Worm (Caenorhabditis elegans) whole organism, L4 larva: ENCODE measurements around the gene ZC239.22.
"Not testable (repeated sequence)": the region's sequence is repeated elsewhere in the genome, so short reads cannot be mapped to it uniquely, and the experiment has no call there.

Experiments
- F37D6.2 ChIP-seq: sonication (generic microtip); optimal IDR thresholded peaks from 2 replicates; lab custom pipeline; 2016; ENCODE audit warnings: mild to moderate bottlenecking, missing genetic modification characterization, missing compliant biosample characterization
- T26A8.4 ChIP-seq: fragments of 200-800 bp; sonication (Bioruptor generic); IDR thresholded peaks from 2 replicates; pipeline ENCODE4 v1.3.6; 2022; ENCODE audit warnings: missing genetic modification characterization, missing compliant biosample characterization
- Y105C5A.15 ChIP-seq: fragments of 200-800 bp; sonication (Bioruptor generic); IDR thresholded peaks from 2 replicates; pipeline ENCODE4 v1.3.6; 2022; ENCODE audit warnings: missing genetic modification characterization, missing compliant biosample characterization
- Y48G9A.11 ChIP-seq: fragments of 200-800 bp; sonication (Bioruptor generic); IDR thresholded peaks from 2 replicates; pipeline ENCODE4 v1.3.6; 2022; ENCODE audit warnings: missing genetic modification reagents, missing genetic modification characterization, missing compliant biosample characterization
- ZK546.5 ChIP-seq, 2 experiments: sonication (generic microtip); optimal IDR thresholded peaks; 2 replicates each; lab custom pipeline; 2017; ENCODE audit warnings: missing biosample characterization in 2 of 2, missing genetic modification characterization in 2 of 2
- aha-1 ChIP-seq: fragments of 150-350 bp; peaks from one replicate; lab custom pipeline; 2014; ENCODE audit warnings: missing biosample characterization, missing genetic modification characterization
- ama-1 ChIP-seq: fragments of 150-350 bp; optimal IDR thresholded peaks from 2 replicates; lab custom pipeline; 2014; ENCODE audit warnings: inconsistent platforms, mixed read lengths
- attf-4 ChIP-seq: sonication (generic microtip); optimal IDR thresholded peaks from 3 replicates; lab custom pipeline; 2017; ENCODE audit warnings: missing biosample characterization, missing genetic modification characterization
- ceh-28 ChIP-seq: fragments of 150-350 bp; optimal IDR thresholded peaks from 2 replicates; lab custom pipeline; 2014; ENCODE audit warnings: missing biosample characterization, missing genetic modification reagents, missing genetic modification characterization
- daf-16 ChIP-seq, 3 experiments: sonication (generic microtip); optimal IDR thresholded peaks; 2 replicates each; lab custom pipeline; 2016 to 2017; ENCODE audit warnings: missing genetic modification characterization in 3 of 3, missing genetic modification reagents in 3 of 3, mild to moderate bottlenecking in 2 of 3, missing compliant biosample characterization in 2 of 3, missing biosample characterization in 1 of 3, moderate library complexity in 1 of 3
- daf-19 ChIP-seq: fragments of 200-800 bp; sonication (Bioruptor generic); conservative IDR thresholded peaks from 2 replicates; pipeline ENCODE4 v1.3.6; 2022; ENCODE audit warnings: missing genetic modification characterization, missing compliant biosample characterization
- dmd-8 ChIP-seq: fragments of 200-800 bp; sonication (Bioruptor generic); IDR thresholded peaks from 2 replicates; pipeline ENCODE4 v1.3.6; 2022; ENCODE audit warnings: missing genetic modification characterization, missing compliant biosample characterization
- dpl-1 ChIP-seq: fragments of 150-350 bp; optimal IDR thresholded peaks from 2 replicates; lab custom pipeline; 2014; ENCODE audit warnings: missing biosample characterization, missing genetic modification reagents, missing genetic modification characterization
- egl-27 ChIP-seq: sonication (generic microtip); optimal IDR thresholded peaks from 3 replicates; lab custom pipeline; 2017; ENCODE audit warnings: missing biosample characterization, missing genetic modification reagents, missing genetic modification characterization
- fos-1 ChIP-seq: fragments of 150-350 bp; optimal IDR thresholded peaks from 2 replicates; lab custom pipeline; 2014; ENCODE audit warnings: missing biosample characterization, missing genetic modification characterization
- gei-8 ChIP-seq: fragments of 200-800 bp; sonication (Bioruptor generic); optimal IDR thresholded peaks from 2 replicates; lab custom pipeline; 2018; ENCODE audit warnings: mild to moderate bottlenecking, missing genetic modification characterization, missing compliant biosample characterization
- hmg-1.1 ChIP-seq: fragments of 200-800 bp; sonication (Bioruptor generic); IDR thresholded peaks from 2 replicates; pipeline ENCODE4 v1.3.6; 2022; ENCODE audit warnings: missing genetic modification reagents, missing genetic modification characterization, missing compliant biosample characterization
- lim-7 ChIP-seq: fragments of 200-800 bp; sonication (Bioruptor generic); IDR thresholded peaks from 2 replicates; pipeline ENCODE4 v1.3.6; 2022; ENCODE audit warnings: missing genetic modification characterization, missing compliant biosample characterization
- lin-15B ChIP-seq: fragments of 150-350 bp; sonication (generic microtip); optimal IDR thresholded peaks from 3 replicates; lab custom pipeline; 2014; ENCODE audit warnings: missing biosample characterization, missing genetic modification characterization
- mdt-29 ChIP-seq: fragments of 200-800 bp; sonication (Bioruptor generic); IDR thresholded peaks from 2 replicates; pipeline ENCODE4 v1.3.6; 2022; ENCODE audit warnings: missing genetic modification reagents, missing genetic modification characterization, missing compliant biosample characterization
- nhr-25 ChIP-seq: sonication (generic microtip); optimal IDR thresholded peaks from 2 replicates; lab custom pipeline; 2017; ENCODE audit warnings: missing genetic modification characterization, mild to moderate bottlenecking, missing compliant biosample characterization, antibody characterized with exemption, moderate library complexity, borderline replicate concordance; ENCODE audit not compliant: insufficient read depth
- nhr-28 ChIP-seq: fragments of 150-350 bp; optimal IDR thresholded peaks from 2 replicates; lab custom pipeline; 2014; ENCODE audit warnings: missing biosample characterization, missing genetic modification characterization
- nhr-48 ChIP-seq: sonication (generic microtip); optimal IDR thresholded peaks from 2 replicates; lab custom pipeline; 2016; ENCODE audit warnings: mild to moderate bottlenecking, missing genetic modification characterization, missing compliant biosample characterization
- nhr-6 ChIP-seq: fragments of 150-350 bp; optimal IDR thresholded peaks from 2 replicates; lab custom pipeline; 2014; ENCODE audit warnings: missing biosample characterization, missing genetic modification characterization
- saeg-2 ChIP-seq: fragments of 200-800 bp; sonication (Bioruptor generic); IDR thresholded peaks from 2 replicates; pipeline ENCODE4 v1.3.6; 2022; ENCODE audit warnings: missing genetic modification reagents, missing genetic modification characterization, missing compliant biosample characterization
- spr-1 ChIP-seq: sonication (generic microtip); optimal IDR thresholded peaks from 2 replicates; lab custom pipeline; 2016; ENCODE audit warnings: mild to moderate bottlenecking, missing genetic modification characterization, missing compliant biosample characterization
- unc-62 ChIP-seq, 3 experiments: fragments of 150-350 bp in 1 of 3; sonication (generic microtip); optimal IDR thresholded peaks in 2 of 3; peaks in 1 of 3; 1 replicate in 1 of 3; 2 replicates in 2 of 3; lab custom pipeline; 2014 to 2017; ENCODE audit warnings: missing biosample characterization in 3 of 3, missing genetic modification characterization in 3 of 3, missing genetic modification reagents in 3 of 3, missing genotype in 1 of 3
- vab-7 ChIP-seq: fragments of 200-800 bp; sonication (Bioruptor generic); IDR thresholded peaks from 2 replicates; pipeline ENCODE4 v1.3.6; 2022; ENCODE audit warnings: missing genetic modification reagents, missing genetic modification characterization, missing compliant biosample characterization
- zag-1 ChIP-seq: fragments of 150-350 bp; optimal IDR thresholded peaks from 2 replicates; lab custom pipeline; 2014; ENCODE audit warnings: missing biosample characterization, missing genetic modification characterization
- zfp-2 ChIP-seq: sonication (generic microtip); optimal IDR thresholded peaks from 2 replicates; lab custom pipeline; 2016; ENCODE audit warnings: mild to moderate bottlenecking, missing genetic modification characterization, missing compliant biosample characterization
- zip-11 ChIP-seq: fragments of 200-800 bp; sonication (Bioruptor generic); IDR thresholded peaks from 2 replicates; pipeline ENCODE4 v1.3.6; 2022; ENCODE audit warnings: missing genetic modification characterization, missing compliant biosample characterization
- ztf-7 ChIP-seq: fragments of 150-350 bp; optimal IDR thresholded peaks from 2 replicates; lab custom pipeline; 2014; ENCODE audit warnings: missing biosample characterization, missing genetic modification characterization

ZC239.22 gene

DNA sequence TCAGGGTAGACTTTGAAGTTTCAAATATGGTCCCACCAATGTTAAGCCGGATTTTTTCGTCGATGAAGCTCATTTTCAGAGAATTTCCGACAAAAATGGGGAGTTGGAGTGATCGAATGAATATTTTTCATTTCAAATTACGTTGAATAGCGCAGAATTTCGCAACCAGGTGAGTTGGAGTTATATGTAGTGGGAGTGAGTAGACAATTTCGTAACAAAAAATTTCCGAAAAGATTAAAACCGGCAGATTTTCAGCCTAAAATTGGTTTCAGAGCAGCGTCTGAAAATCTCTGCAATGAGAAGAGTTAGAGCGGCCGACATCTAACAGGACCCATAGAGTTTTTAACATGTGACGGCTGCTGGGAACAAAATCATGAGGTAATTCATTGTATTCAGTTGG lies 11.9 kb downstream of the ZC239.22 start, which contains the start of gene sdz-35:
TSS of gene sdz-35 (minus strand) at position 101 of the 400 bp plus-strand sequence.
- TF ChIP-seq fos-1 (tag; lab: Kevin White, UChicago), result no peak
- TF ChIP-seq ZK546.5 (tag; optimal IDR thresholded peaks at IDR 0.05; lab: Kevin White, UChicago), result no peak
- TF ChIP-seq nhr-25 (tag; lab: Kevin White, UChicago), result no peak
- no peak for TF ChIP-seq gei-8 (GFP tag; lab: Kevin White, UChicago)
- TF ChIP-seq daf-16 (GFP tag; optimal IDR thresholded peaks at IDR 0.05; lab: Kevin White, UChicago), result no peak
- TF ChIP-seq daf-16 (tag; optimal IDR thresholded peaks at IDR 0.05; lab: Kevin White, UChicago), result no peak
- TF ChIP-seq F37D6.2, result no peak
- TF ChIP-seq T26A8.4 (GFP tag; lab: Robert Waterston, UW), result no peak
- no peak for TF ChIP-seq ztf-7 (tag; lab: Kevin White, UChicago)
- no peak for TF ChIP-seq nhr-28 (tag; lab: Kevin White, UChicago)
- TF ChIP-seq vab-7 (GFP tag; lab: Robert Waterston, UW), result no peak
- TF ChIP-seq zip-11, result no peak
- TF ChIP-seq ceh-28, result no peak

DNA sequence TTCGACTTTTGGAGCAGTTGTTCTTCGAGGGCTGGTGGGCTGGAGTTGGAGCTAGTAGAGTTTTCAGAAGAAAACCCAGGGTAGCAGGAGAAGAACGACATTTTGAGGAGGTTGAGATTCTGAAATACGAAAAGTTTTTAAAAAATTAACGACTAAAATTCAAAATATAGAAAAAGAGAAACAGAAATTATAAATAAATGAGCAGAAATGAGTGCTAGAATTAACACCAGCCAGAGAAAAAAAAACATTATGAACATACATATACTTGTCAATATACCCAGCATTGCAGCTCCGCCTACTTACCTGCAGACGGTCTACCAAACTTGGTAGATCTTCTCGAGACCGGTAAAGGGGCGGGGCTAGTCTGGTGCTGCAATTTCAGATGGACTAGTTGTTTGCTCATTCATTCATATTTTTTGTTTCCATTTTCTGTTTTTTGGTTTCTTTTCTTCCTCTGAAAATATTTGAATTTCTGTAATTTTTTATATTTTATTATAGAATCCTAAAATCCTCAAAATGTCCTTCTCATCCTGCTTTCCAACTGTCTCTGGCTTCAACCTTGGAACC lies 14.1 kb downstream of the ZC239.22 start, which contains the start of the genes ZC239.20 and ZC239.21:
TSS of gene ZC239.20 (minus strand) at position 101 of the 567 bp plus-strand sequence.
TSS of gene ZC239.21 (plus strand) at position 517 of the 567 bp plus-strand sequence.
- no peak for TF ChIP-seq zfp-2
- no peak for TF ChIP-seq Y105C5A.15 (GFP tag; lab: Robert Waterston, UW)
- TF ChIP-seq nhr-48, result no peak
- no peak for TF ChIP-seq dmd-8 (GFP tag; lab: Robert Waterston, UW)
- TF ChIP-seq saeg-2, result no peak
- TF ChIP-seq attf-4 (tag; lab: Kevin White, UChicago), result no peak
- no peak for TF ChIP-seq zag-1
- TF ChIP-seq unc-62 (GFP tag; optimal IDR thresholded peaks at IDR 0.05 in 1 of 2; lab: Kevin White, UChicago), result no peak
- TF ChIP-seq unc-62 (tag; optimal IDR thresholded peaks at IDR 0.05; lab: Kevin White, UChicago), result no peak
- no peak for TF ChIP-seq mdt-29 (GFP tag; lab: Robert Waterston, UW)
- no peak for TF ChIP-seq egl-27 (tag; lab: Kevin White, UChicago)
- TF ChIP-seq dpl-1, result no peak
- no peak for TF ChIP-seq daf-19 (GFP tag; lab: Robert Waterston, UW)
- no peak for TF ChIP-seq ama-1 (lab: Kevin White, UChicago)
- TF ChIP-seq lim-7, result no peak
- TF ChIP-seq lin-15B, result no peak
- no peak for TF ChIP-seq spr-1 (tag; lab: Kevin White, UChicago)
- TF ChIP-seq hmg-1.1 (GFP tag; lab: Robert Waterston, UW), result no peak
- TF ChIP-seq, all 104 proteins: peak for 0

DNA sequence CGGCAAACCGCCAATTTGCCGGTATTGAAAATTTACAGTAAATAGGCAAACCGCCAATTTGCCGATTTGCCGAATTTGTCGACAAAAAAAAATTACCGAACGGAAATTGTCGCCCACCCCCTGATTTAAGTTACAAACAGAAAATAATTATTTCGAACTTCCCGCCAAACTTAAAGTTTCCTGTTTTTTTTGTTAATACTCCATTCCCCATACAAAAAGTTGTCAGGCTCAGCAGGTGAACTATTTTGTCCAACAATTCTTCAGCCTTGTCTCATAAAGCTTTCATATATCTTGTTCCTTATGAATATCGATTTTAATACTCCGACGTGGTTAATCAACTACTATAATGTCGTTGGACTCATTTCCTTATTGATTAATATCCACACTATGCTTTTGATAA lies 17.2 kb downstream of the ZC239.22 start, which contains the start of gene sri-50:
TSS of gene sri-50 (plus strand) at position 301 of the 400 bp plus-strand sequence.
- TF ChIP-seq Y105C5A.15 (GFP tag; lab: Robert Waterston, UW) (no peak), aha-1 (tag; lab: Kevin White, UChicago) (peak; percentile 5)

- no peak for TF ChIP-seq aha-1 (tag; lab: Kevin White, UChicago)
These were observed 18.1 kb downstream of the ZC239.22 start, which contains the start of gene sri-53 for ce11 chrII:3202519-3202918. Gene sri-53 (minus strand): TSS chrII:3202619.

DNA sequence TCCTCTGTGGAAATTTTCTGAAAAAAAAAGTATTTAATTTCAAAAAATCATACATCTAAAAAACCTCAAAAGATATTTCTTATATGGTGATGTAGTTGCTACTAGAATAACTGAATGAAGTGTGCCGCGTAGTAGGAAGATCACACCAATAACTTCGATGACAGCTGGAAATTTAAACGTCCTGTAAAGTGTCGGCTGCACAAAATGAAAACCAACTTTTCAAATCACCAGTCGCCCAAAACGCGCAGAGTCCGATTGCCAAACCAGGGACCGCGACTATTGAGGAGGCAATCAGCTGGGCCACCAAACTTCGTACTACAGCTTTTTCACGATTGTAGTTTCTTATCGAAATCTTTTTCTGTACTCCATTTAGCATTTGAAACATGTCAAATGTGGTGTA lies 19.4 kb downstream of the ZC239.22 start, which contains the start of gene sri-48:
TSS of gene sri-48 (minus strand) at position 101 of the 400 bp plus-strand sequence.
- not testable (repeated sequence) for TF ChIP-seq hmg-1.1 (GFP tag; lab: Robert Waterston, UW); Y48G9A.11 (GFP tag; lab: Robert Waterston, UW); nhr-6
